Fruit fly (Drosophila melanogaster) whole organism, embryonic: ENCODE results near the gene CheB98a.
A peak's percentile ranks its signal among the peaks of the same experiment; 100 is the strongest.

ENCODE experiments used
- Bgb ChIP-seq: fragments of 200-800 bp; sonication (Bioruptor generic); IDR thresholded peaks from 2 replicates; pipeline ENCODE4 v1.3.6; 2022; ENCODE audit warnings: missing biosample characterization, missing genetic modification characterization; ENCODE audit not compliant: partially characterized antibody
- CG11247 ChIP-seq: fragments of 200-800 bp; sonication (Bioruptor generic); IDR thresholded peaks from 2 replicates; pipeline ENCODE4 v1.3.6; 2022; ENCODE audit warnings: missing biosample characterization, missing genetic modification characterization
- CG11696 ChIP-seq: fragments of 200-800 bp; sonication (Bioruptor generic); IDR thresholded peaks from 2 replicates; pipeline ENCODE4 v1.3.6; 2022; ENCODE audit warnings: missing biosample characterization, missing genetic modification characterization
- CG12071 ChIP-seq: fragments of 200-800 bp; sonication (Bioruptor generic); optimal IDR thresholded peaks from 3 replicates; lab custom pipeline; 2018; ENCODE audit warnings: missing biosample characterization, mild to moderate bottlenecking, missing genetic modification characterization
- CG12942 ChIP-seq: fragments of 200-800 bp; sonication (Bioruptor generic); optimal IDR thresholded peaks from 3 replicates; lab custom pipeline; 2016; ENCODE audit warnings: missing biosample characterization, missing genetic modification characterization
- CG14860 ChIP-seq: fragments of 200-800 bp; sonication (Bioruptor generic); IDR thresholded peaks from 3 replicates; pipeline ENCODE4 v1.3.6; 2022; ENCODE audit warnings: missing biosample characterization, missing genetic modification characterization; ENCODE audit not compliant: partially characterized antibody
- CG1647 ChIP-seq: fragments of 200-800 bp; sonication (Bioruptor generic); optimal IDR thresholded peaks from 3 replicates; lab custom pipeline; 2016; ENCODE audit warnings: missing biosample characterization, missing genetic modification characterization
- CG16779 ChIP-seq: fragments of 200-800 bp; sonication (Bioruptor generic); IDR thresholded peaks from 2 replicates; pipeline ENCODE4 v1.3.6; 2022; ENCODE audit warnings: missing biosample characterization, missing genetic modification characterization
- CG17359 ChIP-seq: fragments of 200-800 bp; sonication (Bioruptor generic); optimal IDR thresholded peaks from 3 replicates; lab custom pipeline; 2018; ENCODE audit warnings: missing biosample characterization, mild to moderate bottlenecking, missing genetic modification characterization, moderate library complexity
- CG1792 ChIP-seq: fragments of 200-800 bp; sonication (Bioruptor generic); optimal IDR thresholded peaks from 2 replicates; lab custom pipeline; 2016; ENCODE audit warnings: missing biosample characterization, missing genetic modification characterization
- CG18011 ChIP-seq: fragments of 200-800 bp; sonication (Bioruptor generic); optimal IDR thresholded peaks from 2 replicates; lab custom pipeline; 2017; ENCODE audit warnings: missing biosample characterization, missing genetic modification characterization, mild to moderate bottlenecking, moderate library complexity, missing genotype
- CG2116 ChIP-seq: fragments of 200-800 bp; sonication (Bioruptor generic); optimal IDR thresholded peaks from 3 replicates; lab custom pipeline; 2018; ENCODE audit warnings: missing biosample characterization, mild to moderate bottlenecking, missing genetic modification characterization
- CG2202 ChIP-seq: fragments of 200-800 bp; sonication (Bioruptor generic); optimal IDR thresholded peaks from 2 replicates; lab custom pipeline; 2018; ENCODE audit warnings: missing biosample characterization, mild to moderate bottlenecking, missing genetic modification characterization
- CG31388 ChIP-seq: fragments of 200-800 bp; sonication (Bioruptor generic); optimal IDR thresholded peaks from 2 replicates; lab custom pipeline; 2016; ENCODE audit warnings: missing biosample characterization, missing genetic modification characterization
- CG3407 ChIP-seq: fragments of 200-800 bp; sonication (Bioruptor generic); optimal IDR thresholded peaks from 2 replicates; lab custom pipeline; 2018; ENCODE audit warnings: missing biosample characterization, mild to moderate bottlenecking, missing genetic modification characterization
- CG5180 ChIP-seq: fragments of 200-800 bp; sonication (Bioruptor generic); optimal IDR thresholded peaks from 3 replicates; lab custom pipeline; 2017; ENCODE audit warnings: missing biosample characterization, missing genetic modification characterization, mild to moderate bottlenecking, moderate library complexity, missing genetic modification reagents
- CG6654 ChIP-seq: fragments of 200-800 bp; sonication (Bioruptor generic); optimal IDR thresholded peaks from 2 replicates; lab custom pipeline; 2017; ENCODE audit warnings: missing biosample characterization, mild to moderate bottlenecking, missing genetic modification characterization
- CG7556 ChIP-seq: fragments of 200-800 bp; sonication (Bioruptor generic); optimal IDR thresholded peaks from 2 replicates; lab custom pipeline; 2017; ENCODE audit warnings: missing biosample characterization, mild to moderate bottlenecking, missing genetic modification characterization
- CG8089 ChIP-seq: fragments of 200-800 bp; sonication (Bioruptor generic); optimal IDR thresholded peaks from 3 replicates; lab custom pipeline; 2016; ENCODE audit warnings: missing biosample characterization, missing genetic modification characterization
- CG8290 ChIP-seq, 3 experiments: fragments of 200-800 bp; sonication (Bioruptor generic); optimal IDR thresholded peaks; 2 replicates each; lab custom pipeline; 2016 to 2019; ENCODE audit warnings: missing biosample characterization in 3 of 3, missing genetic modification characterization in 3 of 3, mild to moderate bottlenecking in 2 of 3, moderate library complexity in 1 of 3
- CG9817 ChIP-seq: fragments of 200-800 bp; sonication (Bioruptor generic); optimal IDR thresholded peaks from 2 replicates; lab custom pipeline; 2018; ENCODE audit warnings: missing biosample characterization, mild to moderate bottlenecking, missing genetic modification characterization, moderate library complexity
- D19A ChIP-seq: fragments of 200-800 bp; optimal IDR thresholded peaks from 3 replicates; lab custom pipeline; 2019; ENCODE audit warnings: missing biosample characterization, mild to moderate bottlenecking, missing genetic modification characterization, moderate library complexity
- Dad ChIP-seq: fragments of 200-800 bp; sonication (Bioruptor generic); optimal IDR thresholded peaks from 3 replicates; lab custom pipeline; 2016; ENCODE audit warnings: missing biosample characterization, missing genetic modification characterization
- Dek ChIP-seq: fragments of 200-800 bp; sonication (Bioruptor generic); optimal IDR thresholded peaks from 3 replicates; lab custom pipeline; 2019; ENCODE audit warnings: missing biosample characterization, mild to moderate bottlenecking, missing genetic modification characterization, moderate library complexity
- Dip3 ChIP-seq: fragments of 200-800 bp; sonication (Bioruptor generic); optimal IDR thresholded peaks from 3 replicates; lab custom pipeline; 2016; ENCODE audit warnings: missing biosample characterization, missing genetic modification characterization
- Ets65A ChIP-seq: fragments of 200-800 bp; sonication (Bioruptor generic); peaks from one replicate; lab custom pipeline; 2016; ENCODE audit warnings: missing biosample characterization, missing genetic modification characterization
- Hr51 ChIP-seq, 2 experiments: fragments of 200-800 bp; sonication (Bioruptor generic); optimal IDR thresholded peaks; 2 replicates in 1 of 2; 3 replicates in 1 of 2; lab custom pipeline; 2016 to 2018; ENCODE audit warnings: missing biosample characterization in 2 of 2, missing genetic modification characterization in 2 of 2, mild to moderate bottlenecking in 1 of 2, moderate library complexity in 1 of 2
- Mad ChIP-seq: fragments of 200-800 bp; sonication (Bioruptor generic); optimal IDR thresholded peaks from 2 replicates; lab custom pipeline; 2016; ENCODE audit warnings: missing biosample characterization, missing genetic modification characterization
- Max ChIP-seq: fragments of 200-800 bp; sonication (Bioruptor generic); optimal IDR thresholded peaks from 2 replicates; lab custom pipeline; 2016; ENCODE audit warnings: missing biosample characterization, mild to moderate bottlenecking, missing genetic modification characterization
- Six4 ChIP-seq: fragments of 200-800 bp; sonication (Bioruptor generic); optimal IDR thresholded peaks from 2 replicates; lab custom pipeline; 2016; ENCODE audit warnings: missing biosample characterization, missing genetic modification characterization
- Spps ChIP-seq: fragments of 200-800 bp; sonication (Bioruptor generic); optimal IDR thresholded peaks from 2 replicates; lab custom pipeline; 2018; ENCODE audit warnings: missing biosample characterization, mild to moderate bottlenecking, missing genetic modification characterization
- Vsx1 ChIP-seq: fragments of 200-800 bp; sonication (Bioruptor generic); optimal IDR thresholded peaks from 2 replicates; lab custom pipeline; 2017; ENCODE audit warnings: missing biosample characterization, mild to moderate bottlenecking, missing genetic modification characterization, missing genetic modification reagents
- ap ChIP-seq: fragments of 200-800 bp; sonication (Bioruptor generic); IDR thresholded peaks from 2 replicates; pipeline ENCODE4 v1.3.6; 2022; ENCODE audit warnings: missing biosample characterization, missing genetic modification characterization
- ato ChIP-seq: fragments of 200-800 bp; sonication (Bioruptor generic); IDR thresholded peaks from 2 replicates; pipeline ENCODE4 v1.3.6; 2022; ENCODE audit warnings: missing biosample characterization, missing genetic modification characterization; ENCODE audit not compliant: partially characterized antibody
- crol ChIP-seq: fragments of 200-800 bp; sonication (Bioruptor generic); IDR thresholded peaks from 2 replicates; pipeline ENCODE4 v1.3.6; 2022; ENCODE audit warnings: missing biosample characterization, missing genetic modification characterization
- dysf ChIP-seq: fragments of 200-800 bp; sonication (Bioruptor generic); IDR thresholded peaks from 3 replicates; pipeline ENCODE4 v1.3.6; 2022; ENCODE audit warnings: missing biosample characterization, missing genetic modification characterization
- esg ChIP-seq: fragments of 200-800 bp; sonication (Bioruptor generic); conservative IDR thresholded peaks from 2 replicates; pipeline ENCODE4 v1.3.6; 2022; ENCODE audit warnings: missing biosample characterization, missing genetic modification characterization
- ewg ChIP-seq: fragments of 200-800 bp; sonication (Bioruptor generic); optimal IDR thresholded peaks from 3 replicates; lab custom pipeline; 2017; ENCODE audit warnings: mild to moderate bottlenecking, missing biosample characterization, missing genetic modification reagents, missing genetic modification characterization
- eyg ChIP-seq: fragments of 200-800 bp; sonication (Bioruptor generic); optimal IDR thresholded peaks from 3 replicates; lab custom pipeline; 2016; ENCODE audit warnings: missing biosample characterization, missing genetic modification characterization
- gsb ChIP-seq: fragments of 200-800 bp; sonication (Bioruptor generic); IDR thresholded peaks from 2 replicates; pipeline ENCODE4 v1.3.6; 2022; ENCODE audit warnings: missing biosample characterization, missing genetic modification characterization
- kni ChIP-seq: fragments of 200-800 bp; sonication (Bioruptor generic); optimal IDR thresholded peaks from 3 replicates; lab custom pipeline; 2017; ENCODE audit warnings: mild to moderate bottlenecking, missing biosample characterization, missing genetic modification reagents, missing genetic modification characterization
- prd ChIP-seq, 3 experiments: fragments of >200 bp in 2 of 3; fragments of 200-800 bp in 1 of 3; sonication (Bioruptor generic) in 1 of 3; optimal IDR thresholded peaks in 2 of 3; IDR thresholded peaks in 1 of 3; 2 replicates in 2 of 3; 3 replicates in 1 of 3; pipeline versions ENCODE4 v1.3.6 to Lab custom; 2017 to 2022; ENCODE audit warnings: missing biosample characterization in 1 of 3, missing genetic modification characterization in 1 of 3
- psq ChIP-seq: fragments of 200-800 bp; sonication (Bioruptor generic); optimal IDR thresholded peaks from 2 replicates; lab custom pipeline; 2017; ENCODE audit warnings: missing biosample characterization, missing genetic modification characterization
- repo ChIP-seq: fragments of 200-800 bp; sonication (Bioruptor generic); optimal IDR thresholded peaks from 2 replicates; lab custom pipeline; 2016; ENCODE audit warnings: missing biosample characterization, missing genetic modification characterization
- rib ChIP-seq: fragments of 200-800 bp; sonication (Bioruptor generic); IDR thresholded peaks from 2 replicates; pipeline ENCODE4 v1.3.6; 2022; ENCODE audit warnings: missing biosample characterization, missing genetic modification characterization
- sc ChIP-seq, 3 experiments: fragments of >200 bp in 2 of 3; fragments of 200-800 bp in 1 of 3; sonication (Bioruptor generic) in 1 of 3; optimal IDR thresholded peaks; 2 replicates in 2 of 3; 3 replicates in 1 of 3; lab custom pipeline; 2017; ENCODE audit warnings: mild to moderate bottlenecking in 1 of 3, missing biosample characterization in 1 of 3, missing genetic modification characterization in 1 of 3, missing genetic modification reagents in 1 of 3
- stwl ChIP-seq: fragments of 200-800 bp; sonication (Bioruptor generic); optimal IDR thresholded peaks from 3 replicates; lab custom pipeline; 2018; ENCODE audit warnings: missing biosample characterization, mild to moderate bottlenecking, missing genetic modification characterization, moderate library complexity

The CheB98a gene

dm6 chr3R:28831626-28832267, 25.2 kb downstream of the CheB98a start, which contains the start of gene WASp (continued):
- TF ChIP-seq ewg (peak; percentile 65), stwl (tag; lab: Kevin White, UChicago) (peak; percentile 94), Bgb (GFP tag; lab: Robert Waterston, UW) (peak; percentile 69), Ets65A (GFP tag; lab: Kevin White, UChicago) (peak; percentile 99), CG2202 (peak; percentile 41), sc (optimal IDR thresholded peaks at IDR 0.05; lab: Kevin White, UChicago) (no peak), sc (GFP tag; optimal IDR thresholded peaks at IDR 0.05; lab: Kevin White, UChicago) (peak; percentile 19), CG12071 (GFP tag; lab: Kevin White, UChicago) (peak; percentile 71), Spps (peak; percentile 12), CG1792 (GFP tag; lab: Kevin White, UChicago) (no peak), prd (optimal IDR thresholded peaks at IDR 0.05; lab: Kevin White, UChicago) (no peak), prd (GFP tag; IDR thresholded peaks at IDR 0.05; lab: Robert Waterston, UW) (peak; percentile 46; the same call in 1 of the 3 replicates), CG5180 (GFP tag; lab: Kevin White, UChicago) (no peak), CG8290 (GFP tag; optimal IDR thresholded peaks at IDR 0.05; lab: Kevin White, UChicago) (no peak), CG8290 (tag; optimal IDR thresholded peaks at IDR 0.05; lab: Kevin White, UChicago) (no peak), repo (GFP tag; lab: Kevin White, UChicago) (peak; percentile 76), CG12942 (GFP tag; lab: Kevin White, UChicago) (peak; percentile 25), CG18011 (GFP tag; lab: Kevin White, UChicago) (peak; percentile 66), gsb (peak; percentile 45; the same call in 1 of the 2 replicates), CG31388 (no peak), CG3407 (GFP tag; lab: Kevin White, UChicago) (peak; percentile 58), Vsx1 (GFP tag; lab: Kevin White, UChicago) (no peak), Dek (tag; lab: Kevin White, UChicago) (peak; percentile 72), psq (no peak), crol (GFP tag; lab: Robert Waterston, UW) (no peak), Max (GFP tag; lab: Kevin White, UChicago) (peak; percentile 61), D19A (no peak), CG7556 (GFP tag; lab: Kevin White, UChicago) (no peak), CG11696 (GFP tag; lab: Robert Waterston, UW) (0 out of 2 replicates have a peak, but pooled peaks have one; percentile 46), Dip3 (peak; percentile 50), ap (GFP tag; lab: Robert Waterston, UW) (0 out of 2 replicates have a peak, but pooled peaks have one; percentile 34), CG17359 (tag; lab: Kevin White, UChicago) (no peak), rib (0 out of 2 replicates have a peak, but pooled peaks have one; percentile 24), CG1647 (GFP tag; lab: Kevin White, UChicago) (peak; percentile 70), eyg (GFP tag; lab: Kevin White, UChicago) (peak; percentile 47), CG14860 (GFP tag; lab: Robert Waterston, UW) (peak; percentile 53; the same call in 1 of the 3 replicates), Six4 (peak; percentile 3), CG2116 (GFP tag; lab: Kevin White, UChicago) (peak; percentile 86), CG8089 (GFP tag; lab: Kevin White, UChicago) (peak; percentile 69), Dad (peak; percentile 68), esg (no peak), CG9817 (tag; lab: Kevin White, UChicago) (peak; percentile 75), Mad (GFP tag; lab: Kevin White, UChicago) (peak; percentile 78), CG11247 (GFP tag; lab: Robert Waterston, UW) (peak; percentile 67), CG16779 (GFP tag; lab: Robert Waterston, UW) (no peak), dysf (GFP tag; lab: Robert Waterston, UW) (peak; percentile 77), Hr51 (GFP tag; optimal IDR thresholded peaks at IDR 0.05; lab: Kevin White, UChicago) (peak in 1 of 2 experiments; percentile 71), CG6654 (peak; percentile 8), ato (GFP tag; lab: Robert Waterston, UW) (peak; percentile 42; the same call in 1 of the 2 replicates), kni (GFP tag; lab: Kevin White, UChicago) (no peak)
